Worm (Caenorhabditis elegans) whole organism, early embryonic: ENCODE data around the gene T10D4.14.

Experiments
- B0310.2 ChIP-seq: sonication (generic microtip); optimal IDR thresholded peaks from 2 replicates; lab custom pipeline; 2016; ENCODE audit warnings: mild to moderate bottlenecking, missing genetic modification characterization, missing compliant biosample characterization
- F13C5.2 ChIP-seq: sonication (generic microtip); optimal IDR thresholded peaks from 2 replicates; lab custom pipeline; 2017; ENCODE audit warnings: mild to moderate bottlenecking, missing genetic modification characterization, inconsistent platforms, missing compliant biosample characterization
- aly-1 ChIP-seq: sonication (generic microtip); optimal IDR thresholded peaks from 2 replicates; lab custom pipeline; 2016; ENCODE audit warnings: missing genetic modification characterization, missing compliant biosample characterization
- ama-1 ChIP-seq: fragments of 150-350 bp; optimal IDR thresholded peaks from 2 replicates; lab custom pipeline; 2014
- ceh-13 ChIP-seq: fragments of 200-800 bp; sonication (Bioruptor generic); optimal IDR thresholded peaks from 2 replicates; lab custom pipeline; 2018; ENCODE audit warnings: mild to moderate bottlenecking, missing genetic modification characterization, missing compliant biosample characterization
- ceh-36 ChIP-seq: sonication (generic microtip); optimal IDR thresholded peaks from 2 replicates; lab custom pipeline; 2016; ENCODE audit warnings: missing genetic modification characterization, inconsistent platforms, missing compliant biosample characterization
- ets-7 ChIP-seq: sonication (generic microtip); optimal IDR thresholded peaks from 2 replicates; lab custom pipeline; 2016; ENCODE audit warnings: missing genotype, missing genetic modification characterization, missing compliant biosample characterization
- flt-1 ChIP-seq: fragments of 200-800 bp; sonication (Bioruptor generic); IDR thresholded peaks from 2 replicates; pipeline ENCODE4 v1.3.6; 2022; ENCODE audit warnings: missing genetic modification characterization, missing compliant biosample characterization
- hmbx-1 ChIP-seq: sonication (generic microtip); optimal IDR thresholded peaks from 2 replicates; lab custom pipeline; 2016; ENCODE audit warnings: mild to moderate bottlenecking, missing genetic modification characterization, missing compliant biosample characterization
- hmg-4 ChIP-seq: fragments of 200-800 bp; sonication (Bioruptor generic); optimal IDR thresholded peaks from 2 replicates; lab custom pipeline; 2018; ENCODE audit warnings: mild to moderate bottlenecking, missing genetic modification characterization, missing compliant biosample characterization
- hnd-1 ChIP-seq: sonication (generic microtip); optimal IDR thresholded peaks from 2 replicates; lab custom pipeline; 2016; ENCODE audit warnings: missing genetic modification characterization, missing compliant biosample characterization
- pes-1 ChIP-seq: fragments of 200-800 bp; sonication (Bioruptor generic); IDR thresholded peaks from 2 replicates; pipeline ENCODE4 v1.3.6; 2022; ENCODE audit warnings: missing genetic modification reagents, missing genetic modification characterization, missing compliant biosample characterization
- scrt-1 ChIP-seq: fragments of 200-800 bp; sonication (Bioruptor generic); IDR thresholded peaks from 2 replicates; pipeline ENCODE4 v1.3.6; 2022; ENCODE audit warnings: missing genetic modification characterization, missing compliant biosample characterization
- sea-1 ChIP-seq: fragments of 200-800 bp; sonication (Bioruptor generic); conservative IDR thresholded peaks from 2 replicates; pipeline ENCODE4 v1.3.6; 2022; ENCODE audit warnings: missing genetic modification characterization, missing compliant biosample characterization
- tbx-11 ChIP-seq: fragments of 200-800 bp; sonication (Bioruptor generic); IDR thresholded peaks from 2 replicates; pipeline ENCODE4 v1.3.6; 2022; ENCODE audit warnings: missing genetic modification characterization, missing compliant biosample characterization
- tbx-37 ChIP-seq: fragments of 200-800 bp; sonication (Bioruptor generic); conservative IDR thresholded peaks from 2 replicates; pipeline ENCODE4 v1.3.6; 2022; ENCODE audit warnings: missing genetic modification reagents, missing genetic modification characterization, missing compliant biosample characterization
- tra-4 ChIP-seq: sonication (generic microtip); optimal IDR thresholded peaks from 2 replicates; lab custom pipeline; 2017; ENCODE audit warnings: missing genetic modification characterization, missing compliant biosample characterization

Gene T10D4.14

DNA sequence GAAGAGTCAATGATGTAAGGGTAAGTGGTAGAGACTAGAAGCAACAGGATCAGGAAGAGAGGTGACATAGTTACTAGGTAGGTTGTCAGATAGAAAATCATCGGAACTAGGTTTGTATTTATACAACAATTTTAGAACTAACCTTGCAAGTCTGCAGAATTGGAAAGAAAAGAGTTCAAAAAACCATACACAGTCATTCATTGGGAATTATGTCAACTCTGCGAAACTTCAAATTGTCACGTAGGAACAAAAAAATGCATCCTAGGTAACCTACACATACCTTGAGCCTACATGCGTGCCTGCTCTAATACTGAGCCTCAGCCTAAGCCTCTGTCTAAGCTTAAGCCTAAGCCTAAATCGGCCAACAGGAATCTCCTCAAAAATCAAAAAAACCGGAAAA is 25.2 kb downstream of the T10D4.14 start, which contains the start of gene ins-19:
TSS of gene ins-19 (minus strand) at position 101 of the 400 bp plus-strand sequence.
- TF ChIP-seq flt-1 (GFP tag; lab: Robert Waterston, UW), result no peak
- TF ChIP-seq B0310.2 (tag; lab: Kevin White, UChicago), result no peak
- no peak for TF ChIP-seq tbx-11

DNA sequence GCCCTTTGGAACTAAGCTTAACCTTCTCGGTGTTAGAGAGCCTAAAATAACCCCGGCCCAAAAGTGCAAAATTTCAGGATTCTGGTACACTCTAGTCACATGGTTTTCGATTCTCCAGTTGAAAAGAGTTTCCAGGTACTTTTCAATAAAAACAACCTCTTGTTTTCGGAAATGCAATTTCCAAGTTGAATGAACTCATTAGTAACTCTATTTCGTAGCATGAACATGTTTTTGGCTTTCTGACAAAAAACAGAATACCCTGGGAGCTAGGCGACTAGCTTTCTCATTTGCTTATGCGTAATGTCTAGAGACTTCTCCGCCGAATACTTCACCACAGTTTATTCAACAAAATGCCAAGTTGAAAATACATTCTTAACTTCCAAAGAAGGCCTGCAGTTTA is 28.3 kb downstream of the T10D4.14 start, which contains the start of gene srh-71:
TSS of gene srh-71 (plus strand) at position 301 of the 400 bp plus-strand sequence.
- no peak for TF ChIP-seq hnd-1
- no peak for TF ChIP-seq hmg-4 (GFP tag; lab: Kevin White, UChicago)
- no peak for TF ChIP-seq sea-1 (GFP tag; lab: Robert Waterston, UW)
- TF ChIP-seq ceh-13 (GFP tag; lab: Kevin White, UChicago), result no peak
- TF ChIP-seq tbx-11, result no peak
- TF ChIP-seq F13C5.2 (tag; lab: Kevin White, UChicago), result no peak
- no peak for TF ChIP-seq tra-4 (tag; lab: Kevin White, UChicago)
- no peak for TF ChIP-seq ceh-36 (tag; lab: Kevin White, UChicago)
- no peak for TF ChIP-seq hmbx-1 (tag; lab: Kevin White, UChicago)
- TF ChIP-seq ets-7, result no peak
- no peak for TF ChIP-seq tbx-37
- no peak for TF ChIP-seq pes-1 (GFP tag; lab: Robert Waterston, UW)
- TF ChIP-seq flt-1 (GFP tag; lab: Robert Waterston, UW), result no peak
- no peak for TF ChIP-seq B0310.2 (tag; lab: Kevin White, UChicago)

DNA sequence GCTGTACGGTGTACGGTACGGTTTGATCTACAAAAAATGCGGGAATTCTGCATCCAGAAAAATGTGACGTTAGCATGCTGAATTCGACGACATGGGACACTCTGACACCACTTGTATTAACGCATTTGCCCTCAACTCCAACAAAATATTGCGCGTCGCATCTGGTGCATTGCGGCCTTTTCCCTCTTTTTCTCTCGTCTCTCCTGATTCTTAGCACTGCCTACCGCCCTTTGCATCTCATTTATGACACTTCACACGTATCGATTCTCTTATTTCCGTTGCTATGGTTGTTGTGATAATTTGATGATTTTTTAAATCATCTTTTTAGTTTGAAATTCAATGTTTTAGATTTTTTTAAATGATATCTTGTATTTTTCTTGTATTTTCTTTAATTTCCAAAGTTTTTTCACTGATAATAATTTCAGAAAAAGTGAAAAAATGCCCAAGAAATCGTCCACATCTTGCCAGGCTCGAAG is 32.6 kb downstream of the T10D4.14 start, which contains the start of gene T10D4.6:
TSS of gene T10D4.6 (plus strand) at position 426 of the 476 bp plus-strand sequence.
- TF ChIP-seq ama-1 (lab: Kevin White, UChicago) (no peak), tbx-37 (no peak), scrt-1 (GFP tag; lab: Robert Waterston, UW) (no peak), ets-7 (no peak), B0310.2 (tag; lab: Kevin White, UChicago) (no peak), hmg-4 (GFP tag; lab: Kevin White, UChicago) (no peak), F13C5.2 (tag; lab: Kevin White, UChicago) (no peak), tbx-11 (no peak)

DNA sequence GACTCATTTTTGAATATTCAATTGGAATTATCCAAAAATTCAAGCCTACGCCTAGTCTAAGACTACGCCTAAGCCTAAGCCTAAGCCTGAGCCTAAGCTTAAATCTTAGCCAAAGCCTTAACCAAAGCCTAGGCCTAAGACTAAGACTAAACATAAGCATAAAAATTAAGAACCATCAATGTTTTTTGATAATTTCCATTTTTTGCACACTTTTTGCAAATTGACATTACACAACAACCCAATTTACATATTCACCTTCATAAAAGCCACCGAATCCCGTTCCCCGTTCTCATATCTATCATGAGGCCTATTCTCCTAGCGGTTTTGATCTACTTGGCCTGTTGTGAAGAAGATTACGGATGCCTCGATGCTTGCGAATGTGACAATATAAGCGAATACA is 34.0 kb downstream of the T10D4.14 start, which contains the start of gene T10D4.7:
TSS of gene T10D4.7 (plus strand) at position 301 of the 400 bp plus-strand sequence.
- no peak for TF ChIP-seq ama-1 (lab: Kevin White, UChicago)
- no peak for TF ChIP-seq ets-7
- TF ChIP-seq hnd-1, result no peak
- TF ChIP-seq B0310.2 (tag; lab: Kevin White, UChicago), result no peak
- TF ChIP-seq hmbx-1 (tag; lab: Kevin White, UChicago), result no peak
- no peak for TF ChIP-seq flt-1 (GFP tag; lab: Robert Waterston, UW)
- TF ChIP-seq tra-4 (tag; lab: Kevin White, UChicago), result no peak
- TF ChIP-seq tbx-11, result no peak
- TF ChIP-seq tbx-37, result no peak
- TF ChIP-seq sea-1 (GFP tag; lab: Robert Waterston, UW), result no peak
- TF ChIP-seq scrt-1 (GFP tag; lab: Robert Waterston, UW), result no peak
- no peak for TF ChIP-seq ceh-36 (tag; lab: Kevin White, UChicago)
- TF ChIP-seq ceh-13 (GFP tag; lab: Kevin White, UChicago), result no peak

DNA sequence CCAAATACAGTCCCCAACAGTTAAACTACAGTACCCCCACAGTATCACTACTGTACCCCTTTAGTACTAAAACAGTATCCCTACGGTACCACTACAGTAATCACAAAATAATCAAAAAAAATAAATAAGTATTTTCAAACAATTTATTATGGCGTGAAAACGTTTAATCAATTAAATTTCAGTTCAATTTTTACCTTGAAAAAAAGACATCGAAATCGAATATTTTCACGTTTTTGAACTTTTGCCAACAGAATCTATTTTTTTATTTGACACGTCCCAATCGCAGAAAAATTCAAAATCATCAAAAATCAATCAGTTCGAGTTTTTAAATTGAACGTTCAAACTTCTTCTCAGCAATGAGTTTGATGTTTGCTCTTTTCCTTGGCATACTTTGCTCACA is 37.6 kb downstream of the T10D4.14 start, which contains the start of gene clec-123:
TSS of gene clec-123 (plus strand) at position 301 of the 400 bp plus-strand sequence.
- TF ChIP-seq ceh-36 (tag; lab: Kevin White, UChicago), result no peak
- no peak for TF ChIP-seq F13C5.2 (tag; lab: Kevin White, UChicago)
- no peak for TF ChIP-seq hnd-1
- TF ChIP-seq ceh-13 (GFP tag; lab: Kevin White, UChicago), result no peak
- TF ChIP-seq hmbx-1 (tag; lab: Kevin White, UChicago), result no peak
- TF ChIP-seq sea-1 (GFP tag; lab: Robert Waterston, UW), result no peak
- TF ChIP-seq aly-1 (tag; lab: Kevin White, UChicago), result no peak
- TF ChIP-seq pes-1 (GFP tag; lab: Robert Waterston, UW), result no peak
- no peak for TF ChIP-seq tra-4 (tag; lab: Kevin White, UChicago)
- no peak for TF ChIP-seq hmg-4 (GFP tag; lab: Kevin White, UChicago)
- TF ChIP-seq ets-7, result no peak
- TF ChIP-seq B0310.2 (tag; lab: Kevin White, UChicago), result no peak
- no peak for TF ChIP-seq tbx-11
- TF ChIP-seq ama-1 (lab: Kevin White, UChicago), result no peak
- TF ChIP-seq flt-1 (GFP tag; lab: Robert Waterston, UW), result no peak
- TF ChIP-seq tbx-37, result no peak
- TF ChIP-seq scrt-1 (GFP tag; lab: Robert Waterston, UW), result no peak

DNA sequence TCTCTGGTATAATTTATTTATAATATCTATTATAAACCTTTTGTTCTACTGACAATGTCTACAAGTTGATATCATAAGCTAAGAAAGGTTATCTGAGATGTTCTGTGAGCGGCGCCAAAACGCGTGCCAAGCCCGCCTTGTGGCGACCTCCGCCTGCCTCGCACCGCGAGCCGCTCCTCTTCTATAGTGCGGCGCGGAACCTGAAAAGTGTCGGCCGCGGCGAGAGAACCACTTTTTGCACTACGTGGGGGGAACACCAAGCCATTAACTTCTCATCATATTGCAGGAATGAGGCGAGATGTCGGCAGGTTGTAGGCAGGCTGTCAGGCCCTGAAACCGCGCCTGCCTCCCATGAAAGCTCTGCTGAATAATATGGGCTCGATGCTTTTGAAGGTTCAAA is 38.2 kb downstream of the T10D4.14 start:
- TF ChIP-seq aly-1 (tag; lab: Kevin White, UChicago) (no peak), ceh-36 (tag; lab: Kevin White, UChicago) (no peak), ets-7 (no peak), sea-1 (GFP tag; lab: Robert Waterston, UW) (no peak), F13C5.2 (tag; lab: Kevin White, UChicago) (no peak), hnd-1 (no peak), hmbx-1 (tag; lab: Kevin White, UChicago) (no peak), B0310.2 (tag; lab: Kevin White, UChicago) (no peak), tbx-11 (no peak), flt-1 (GFP tag; lab: Robert Waterston, UW) (no peak), tra-4 (tag; lab: Kevin White, UChicago) (no peak), scrt-1 (GFP tag; lab: Robert Waterston, UW) (no peak), ceh-13 (GFP tag; lab: Kevin White, UChicago) (no peak), hmg-4 (GFP tag; lab: Kevin White, UChicago) (no peak)

DNA sequence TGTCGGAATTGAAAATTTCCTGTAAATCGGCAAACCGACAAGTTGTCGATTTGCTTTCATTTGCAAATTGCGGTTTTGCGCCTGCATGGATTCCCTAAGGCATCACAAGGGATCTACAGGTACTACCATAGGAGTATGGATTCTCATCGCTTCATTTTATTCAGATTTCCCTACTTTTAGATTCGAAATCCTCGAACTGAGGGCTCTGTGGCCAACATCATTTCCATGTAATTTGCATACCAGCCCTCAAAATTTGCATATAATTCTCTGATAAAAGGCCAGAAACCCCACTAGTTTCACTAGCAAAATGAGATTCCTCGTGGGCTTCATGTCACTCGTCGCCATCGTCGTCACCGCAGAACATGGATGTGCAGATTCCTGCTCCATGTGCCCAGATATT is 39.2 kb downstream of the T10D4.14 start, which contains the start of gene Y25C1A.2:
TSS of gene Y25C1A.2 (plus strand) at position 301 of the 400 bp plus-strand sequence.
- TF ChIP-seq ets-7, result no peak
- TF ChIP-seq hnd-1, result no peak
- TF ChIP-seq pes-1 (GFP tag; lab: Robert Waterston, UW), result no peak
- no peak for TF ChIP-seq ceh-13 (GFP tag; lab: Kevin White, UChicago)
- no peak for TF ChIP-seq ceh-36 (tag; lab: Kevin White, UChicago)
- no peak for TF ChIP-seq hmg-4 (GFP tag; lab: Kevin White, UChicago)
- TF ChIP-seq B0310.2 (tag; lab: Kevin White, UChicago), result no peak
- no peak for TF ChIP-seq tbx-11
- no peak for TF ChIP-seq F13C5.2 (tag; lab: Kevin White, UChicago)
- no peak for TF ChIP-seq aly-1 (tag; lab: Kevin White, UChicago)
- TF ChIP-seq ama-1 (lab: Kevin White, UChicago), result no peak
- no peak for TF ChIP-seq tra-4 (tag; lab: Kevin White, UChicago)
- TF ChIP-seq hmbx-1 (tag; lab: Kevin White, UChicago), result no peak
